Worm (Caenorhabditis elegans): ENCODE measurements around the gene B0212.3.

The B0212.3 gene

DNA sequence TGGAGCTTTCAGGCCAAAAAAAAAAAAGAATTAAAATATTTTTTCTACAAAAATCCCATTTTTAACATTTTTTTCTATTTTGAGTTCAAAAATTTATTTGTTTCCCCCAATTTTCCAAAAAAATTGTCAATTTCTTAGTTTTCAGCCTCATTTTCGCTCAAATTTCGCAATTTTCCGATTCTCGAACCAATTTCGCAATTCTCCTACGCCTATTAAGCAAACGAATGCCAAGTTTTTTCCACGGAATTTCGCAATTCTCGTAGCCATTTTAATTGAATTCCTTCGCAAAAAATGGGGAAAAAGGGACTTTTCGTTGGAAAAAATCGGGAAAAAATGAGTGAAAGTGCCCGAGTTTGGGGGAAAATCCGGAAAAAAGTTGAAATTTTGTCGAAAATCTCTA, 19.6 kb upstream of the B0212.3 start:
- TF ChIP-seq Y22D7AL.16 (tag; optimal IDR thresholded peaks at IDR 0.05) (no peak), tbx-7 (tag; optimal IDR thresholded peaks at IDR 0.05) (no peak), nhr-232 (tag; optimal IDR thresholded peaks at IDR 0.05) (no peak), sox-2 (GFP tag; IDR thresholded peaks at IDR 0.05) (no peak), fax-1 (tag; optimal IDR thresholded peaks at IDR 0.05) (no peak), ztf-16 (tag; optimal IDR thresholded peaks at IDR 0.05) (no peak), C38D4.7 (GFP tag; optimal IDR thresholded peaks at IDR 0.05) (no peak), ttx-3 (tag; optimal IDR thresholded peaks at IDR 0.05) (no peak), gmeb-2 (tag; optimal IDR thresholded peaks at IDR 0.05) (no peak), lim-6 (tag; optimal IDR thresholded peaks at IDR 0.05) (no peak)

DNA sequence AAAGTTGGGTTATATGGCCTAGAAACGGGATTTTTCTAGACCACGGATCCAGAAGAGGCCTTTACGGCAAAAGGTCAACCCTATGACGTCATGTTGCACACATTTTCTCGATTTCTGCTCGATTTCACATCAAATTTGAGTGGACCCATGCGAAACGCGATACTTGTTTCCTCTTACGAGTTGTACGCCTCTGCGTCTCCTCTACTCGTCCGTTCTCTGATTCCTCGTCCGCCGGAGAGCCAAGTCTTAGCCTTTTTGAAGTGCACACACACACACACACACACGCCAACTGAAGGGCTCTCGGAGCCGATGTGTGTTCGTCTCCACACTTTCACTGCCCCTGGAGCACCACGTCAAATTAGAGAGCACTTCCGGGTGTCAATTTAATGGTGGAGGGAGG, 19.0 kb upstream of the B0212.3 start:
- TF ChIP-seq madf-2 (tag; optimal IDR thresholded peaks at IDR 0.05) (no peak), ama-1 (optimal IDR thresholded peaks at IDR 0.05) (no peak), lim-6 (tag; optimal IDR thresholded peaks at IDR 0.05) (no peak), fax-1 (tag; optimal IDR thresholded peaks at IDR 0.05) (no peak), K09A11.1 (tag; optimal IDR thresholded peaks at IDR 0.05; ENCODE audit: insufficient read depth) (no peak), ceh-31 (tag; optimal IDR thresholded peaks at IDR 0.05) (peak; percentile 49), nfya-1 (tag; optimal IDR thresholded peaks at IDR 0.05) (no peak), dmd-4 (tag; optimal IDR thresholded peaks at IDR 0.05; ENCODE audit: borderline replicate concordance) (no peak), T23F11.4 (GFP tag; optimal IDR thresholded peaks at IDR 0.05) (no peak), npax-4 (tag; optimal IDR thresholded peaks at IDR 0.05) (no peak), ceh-24 (tag; optimal IDR thresholded peaks at IDR 0.05) (no peak), C08G9.2 (tag; optimal IDR thresholded peaks at IDR 0.05) (no peak), sox-4 (tag; optimal IDR thresholded peaks at IDR 0.05) (no peak), nhr-232 (tag; optimal IDR thresholded peaks at IDR 0.05) (no peak), ceh-2 (tag; optimal IDR thresholded peaks at IDR 0.05) (peak; percentile 39), zip-5 (tag; optimal IDR thresholded peaks at IDR 0.05) (no peak), elt-2 (tag; optimal IDR thresholded peaks at IDR 0.05) (no peak), tbx-2 (tag; optimal IDR thresholded peaks at IDR 0.05) (peak; percentile 11), mec-3 (tag; optimal IDR thresholded peaks at IDR 0.05; ENCODE audit: borderline replicate concordance) (no peak), hlh-30 (tag; optimal IDR thresholded peaks at IDR 0.05; ENCODE audit: insufficient read depth) (no peak), K02D7.2 (tag; optimal IDR thresholded peaks at IDR 0.05) (no peak), che-1 (tag; optimal IDR thresholded peaks at IDR 0.05) (no peak), ceh-6 (GFP tag; optimal IDR thresholded peaks at IDR 0.05) (no peak), unc-42 (tag; optimal IDR thresholded peaks at IDR 0.05) (no peak), elt-4 (tag; optimal IDR thresholded peaks at IDR 0.05) (no peak), hlh-8 (tag; optimal IDR thresholded peaks at IDR 0.05) (no peak), sdc-2 (tag; optimal IDR thresholded peaks at IDR 0.05) (no peak), ref-2 (tag; optimal IDR thresholded peaks at IDR 0.05) (peak; percentile 63), Y22D7AL.16 (tag; optimal IDR thresholded peaks at IDR 0.05) (no peak), ceh-48 (tag; optimal IDR thresholded peaks at IDR 0.05) (no peak), fkh-6 (tag; optimal IDR thresholded peaks at IDR 0.05) (peak; percentile 38), pha-2 (tag; optimal IDR thresholded peaks at IDR 0.05) (no peak), ceh-14 (tag; optimal IDR thresholded peaks at IDR 0.05) (no peak), odd-2 (tag; optimal IDR thresholded peaks at IDR 0.05) (no peak), nhr-11 (tag; optimal IDR thresholded peaks at IDR 0.05) (no peak), ttx-3 (tag; optimal IDR thresholded peaks at IDR 0.05) (no peak), pqm-1 (tag; optimal IDR thresholded peaks at IDR 0.05) (no peak), ceh-9 (tag; optimal IDR thresholded peaks at IDR 0.05) (no peak), ceh-30 (tag; optimal IDR thresholded peaks at IDR 0.05) (no peak), unc-86 (tag; optimal IDR thresholded peaks at IDR 0.05) (no peak), dve-1 (tag; optimal IDR thresholded peaks at IDR 0.05) (no peak), ztf-16 (tag; optimal IDR thresholded peaks at IDR 0.05) (no peak), C38D4.7 (GFP tag; optimal IDR thresholded peaks at IDR 0.05) (no peak), ahr-1 (tag; optimal IDR thresholded peaks at IDR 0.05) (no peak), syd-9 (tag; optimal IDR thresholded peaks at IDR 0.05) (peak; percentile 7), pat-9 (tag; optimal IDR thresholded peaks at IDR 0.05) (no peak), fkh-10 (GFP tag; optimal IDR thresholded peaks at IDR 0.05) (no peak), ceh-45 (GFP tag; IDR thresholded peaks at IDR 0.05) (no peak)

All from whole organism, late embryonic.